Fruit fly (Drosophila melanogaster) whole organism, embryonic: ENCODE measurements around the gene CG18265.

Source experiments
- Atf3 ChIP-seq: fragments of 200-800 bp; sonication (Bioruptor generic); optimal IDR thresholded peaks from 3 replicates; lab custom pipeline; 2016; ENCODE audit warnings: missing biosample characterization, missing genetic modification characterization
- B-H2 ChIP-seq: fragments of 200-800 bp; sonication (Bioruptor generic); optimal IDR thresholded peaks from 2 replicates; lab custom pipeline; 2018; ENCODE audit warnings: missing biosample characterization, mild to moderate bottlenecking, missing genetic modification characterization
- BtbVII ChIP-seq: fragments of 200-800 bp; sonication (Bioruptor generic); optimal IDR thresholded peaks from 3 replicates; lab custom pipeline; 2017; ENCODE audit warnings: missing biosample characterization, mild to moderate bottlenecking, missing genetic modification characterization
- CG10462 ChIP-seq: fragments of 200-800 bp; sonication (Bioruptor generic); optimal IDR thresholded peaks from 2 replicates; lab custom pipeline; 2016; ENCODE audit warnings: missing biosample characterization, missing genetic modification characterization
- CG11247 ChIP-seq: fragments of 200-800 bp; sonication (Bioruptor generic); IDR thresholded peaks from 2 replicates; pipeline ENCODE4 v1.3.6; 2022; ENCODE audit warnings: missing biosample characterization, missing genetic modification characterization
- CG11398 ChIP-seq: fragments of 200-800 bp; sonication (Bioruptor generic); optimal IDR thresholded peaks from 2 replicates; lab custom pipeline; 2016; ENCODE audit warnings: missing biosample characterization, missing genetic modification characterization
- CG11723 ChIP-seq: fragments of 200-800 bp; sonication (Bioruptor generic); optimal IDR thresholded peaks from 2 replicates; lab custom pipeline; 2017; ENCODE audit warnings: missing biosample characterization, mild to moderate bottlenecking, missing genetic modification characterization
- CG12391 ChIP-seq: fragments of 200-800 bp; sonication (Bioruptor generic); optimal IDR thresholded peaks from 3 replicates; lab custom pipeline; 2018; ENCODE audit warnings: missing biosample characterization, mild to moderate bottlenecking, missing genetic modification characterization, moderate library complexity
- CG12744 ChIP-seq: fragments of 200-800 bp; sonication (Bioruptor generic); optimal IDR thresholded peaks from 2 replicates; lab custom pipeline; 2016; ENCODE audit warnings: missing biosample characterization, missing genetic modification characterization
- CG13123 ChIP-seq: fragments of 200-800 bp; sonication (Bioruptor generic); optimal IDR thresholded peaks from 2 replicates; lab custom pipeline; 2016; ENCODE audit warnings: missing biosample characterization, missing genetic modification characterization
- CG14965 ChIP-seq: fragments of 200-800 bp; sonication (Bioruptor generic); optimal IDR thresholded peaks from 2 replicates; lab custom pipeline; 2016; ENCODE audit warnings: missing biosample characterization, missing genetic modification characterization, borderline replicate concordance
- CG15073 ChIP-seq: fragments of 200-800 bp; sonication (Bioruptor generic); optimal IDR thresholded peaks from 2 replicates; lab custom pipeline; 2016; ENCODE audit warnings: missing biosample characterization, missing genetic modification characterization
- CG17802 ChIP-seq: fragments of 200-800 bp; sonication (Bioruptor generic); optimal IDR thresholded peaks from 2 replicates; lab custom pipeline; 2018; ENCODE audit warnings: missing biosample characterization, mild to moderate bottlenecking, missing genetic modification characterization, moderate library complexity
- CG2202 ChIP-seq: fragments of 200-800 bp; sonication (Bioruptor generic); optimal IDR thresholded peaks from 2 replicates; lab custom pipeline; 2018; ENCODE audit warnings: missing biosample characterization, mild to moderate bottlenecking, missing genetic modification characterization
- CG4730 ChIP-seq: fragments of 200-800 bp; sonication (Bioruptor generic); IDR thresholded peaks from 2 replicates; pipeline ENCODE4 v1.3.6; 2022; ENCODE audit warnings: missing biosample characterization, missing genetic modification characterization
- CG4854 ChIP-seq: fragments of 200-800 bp; sonication (Bioruptor generic); optimal IDR thresholded peaks from 2 replicates; lab custom pipeline; 2016; ENCODE audit warnings: missing biosample characterization, missing genetic modification characterization, inconsistent platforms
- CG7839 ChIP-seq: fragments of 200-800 bp; sonication (Bioruptor generic); optimal IDR thresholded peaks from 3 replicates; lab custom pipeline; 2018; ENCODE audit warnings: missing biosample characterization, mild to moderate bottlenecking, missing genetic modification characterization, moderate library complexity
- CG7987 ChIP-seq: fragments of 200-800 bp; sonication (Bioruptor generic); optimal IDR thresholded peaks from 2 replicates; lab custom pipeline; 2018; ENCODE audit warnings: missing biosample characterization, mild to moderate bottlenecking, missing genetic modification characterization, moderate library complexity
- CG8281 ChIP-seq: fragments of 200-800 bp; sonication (Bioruptor generic); optimal IDR thresholded peaks from 2 replicates; lab custom pipeline; 2018; ENCODE audit warnings: missing biosample characterization, mild to moderate bottlenecking, missing genetic modification characterization, moderate library complexity
- CG9437 ChIP-seq: fragments of 200-800 bp; sonication (Bioruptor generic); optimal IDR thresholded peaks from 2 replicates; lab custom pipeline; 2018; ENCODE audit warnings: missing biosample characterization, mild to moderate bottlenecking, missing genetic modification characterization
- D ChIP-seq, 2 experiments: fragments of 200-800 bp in 1 of 2; fragments of >200 bp in 1 of 2; sonication (Bioruptor generic) in 1 of 2; optimal IDR thresholded peaks; 2 replicates in 1 of 2; 3 replicates in 1 of 2; lab custom pipeline; 2017; ENCODE audit warnings: mild to moderate bottlenecking in 1 of 2, missing biosample characterization in 1 of 2, missing genetic modification characterization in 1 of 2, missing genetic modification reagents in 1 of 2
- Doc2 ChIP-seq: fragments of 200-800 bp; sonication (Bioruptor generic); IDR thresholded peaks from 2 replicates; pipeline ENCODE4 v1.3.6; 2022; ENCODE audit warnings: missing biosample characterization, missing genetic modification characterization
- Drgx ChIP-seq: fragments of 200-800 bp; sonication (Bioruptor generic); IDR thresholded peaks from 2 replicates; pipeline ENCODE4 v1.3.6; 2022; ENCODE audit warnings: missing biosample characterization, missing genetic modification characterization
- MBD-R2 ChIP-seq: fragments of 200-800 bp; sonication (Bioruptor generic); IDR thresholded peaks from 2 replicates; pipeline ENCODE4 v1.3.6; 2022; ENCODE audit warnings: missing biosample characterization, missing genetic modification characterization
- NC2β ChIP-seq: fragments of 200-800 bp; sonication (Bioruptor generic); optimal IDR thresholded peaks from 2 replicates; lab custom pipeline; 2016; ENCODE audit warnings: missing biosample characterization, missing genetic modification characterization
- Oaz ChIP-seq: fragments of 200-800 bp; sonication (Bioruptor generic); IDR thresholded peaks from 2 replicates; pipeline ENCODE4 v1.3.6; 2022; ENCODE audit warnings: missing biosample characterization, missing genetic modification characterization
- Optix ChIP-seq: fragments of 200-800 bp; sonication (Bioruptor generic); IDR thresholded peaks from 3 replicates; pipeline ENCODE4 v1.3.6; 2022; ENCODE audit warnings: missing biosample characterization, missing genetic modification characterization
- Poxn ChIP-seq: fragments of 200-800 bp; sonication (Bioruptor generic); IDR thresholded peaks from 2 replicates; pipeline ENCODE4 v1.3.6; 2022; ENCODE audit warnings: missing biosample characterization, missing genetic modification characterization
- Spps ChIP-seq: fragments of 200-800 bp; sonication (Bioruptor generic); optimal IDR thresholded peaks from 2 replicates; lab custom pipeline; 2018; ENCODE audit warnings: missing biosample characterization, mild to moderate bottlenecking, missing genetic modification characterization
- TFAM ChIP-seq: fragments of 200-800 bp; sonication (Bioruptor generic); optimal IDR thresholded peaks from 2 replicates; lab custom pipeline; 2017; ENCODE audit warnings: missing biosample characterization, missing genetic modification characterization, inconsistent platforms
- Xbp1 ChIP-seq: fragments of 200-800 bp; sonication (Bioruptor generic); optimal IDR thresholded peaks from 3 replicates; lab custom pipeline; 2016; ENCODE audit warnings: missing biosample characterization, mild to moderate bottlenecking, missing genetic modification characterization
- chn ChIP-seq: fragments of 200-800 bp; sonication (Bioruptor generic); optimal IDR thresholded peaks from 2 replicates; lab custom pipeline; 2016; ENCODE audit warnings: missing biosample characterization, missing genetic modification characterization
- ci ChIP-seq: fragments of 200-800 bp; sonication (Bioruptor generic); IDR thresholded peaks from 3 replicates; pipeline ENCODE4 v1.3.6; 2022; ENCODE audit warnings: missing biosample characterization, missing genetic modification characterization
- danr ChIP-seq: fragments of 200-800 bp; sonication (Bioruptor generic); IDR thresholded peaks from 2 replicates; pipeline ENCODE4 v1.3.6; 2022; ENCODE audit warnings: missing biosample characterization, missing genetic modification characterization
- fd102C ChIP-seq: fragments of 200-800 bp; sonication (Bioruptor generic); optimal IDR thresholded peaks from 2 replicates; lab custom pipeline; 2018; ENCODE audit warnings: missing biosample characterization, mild to moderate bottlenecking, missing genetic modification characterization, moderate library complexity
- gcm ChIP-seq: fragments of 200-800 bp; sonication (Bioruptor generic); optimal IDR thresholded peaks from 2 replicates; lab custom pipeline; 2019; ENCODE audit warnings: missing biosample characterization, mild to moderate bottlenecking, missing genetic modification characterization, moderate library complexity
- gsb-n ChIP-seq: fragments of 200-800 bp; sonication (Bioruptor generic); optimal IDR thresholded peaks from 3 replicates; lab custom pipeline; 2018; ENCODE audit warnings: missing biosample characterization, mild to moderate bottlenecking, missing genetic modification characterization
- her ChIP-seq: fragments of 200-800 bp; sonication (Bioruptor generic); optimal IDR thresholded peaks from 2 replicates; lab custom pipeline; 2016; ENCODE audit warnings: missing biosample characterization, missing genetic modification characterization
- hkb ChIP-seq, 2 experiments: fragments of 200-800 bp in 1 of 2; fragments of >200 bp in 1 of 2; sonication (Bioruptor generic) in 1 of 2; IDR thresholded peaks in 1 of 2; optimal IDR thresholded peaks in 1 of 2; 2 replicates each; pipeline versions ENCODE4 v1.3.6 to Lab custom; 2017 to 2022; ENCODE audit warnings: missing biosample characterization in 1 of 2, missing genetic modification characterization in 1 of 2
- hth ChIP-seq: fragments of >200 bp; optimal IDR thresholded peaks from 2 replicates; lab custom pipeline; 2017; ENCODE audit warnings: inconsistent platforms
- mld ChIP-seq: fragments of 200-800 bp; sonication (Bioruptor generic); IDR thresholded peaks from 3 replicates; pipeline ENCODE4 v1.3.6; 2022; ENCODE audit warnings: missing biosample characterization, missing genetic modification characterization; ENCODE audit not compliant: partially characterized antibody
- pita ChIP-seq: fragments of 200-800 bp; sonication (Bioruptor generic); optimal IDR thresholded peaks from 2 replicates; lab custom pipeline; 2017; ENCODE audit warnings: missing biosample characterization, mild to moderate bottlenecking, missing genetic modification characterization
- run ChIP-seq: fragments of 200-800 bp; sonication (Bioruptor generic); optimal IDR thresholded peaks from 3 replicates; lab custom pipeline; 2018; ENCODE audit warnings: missing biosample characterization, mild to moderate bottlenecking, missing genetic modification characterization
- stc ChIP-seq: fragments of 200-800 bp; sonication (Bioruptor generic); IDR thresholded peaks from 2 replicates; pipeline ENCODE4 v1.3.6; 2022; ENCODE audit warnings: missing biosample characterization, missing genetic modification characterization
- tna ChIP-seq: fragments of 200-800 bp; sonication (Bioruptor generic); IDR thresholded peaks from 2 replicates; pipeline ENCODE4 v1.3.6; 2022; ENCODE audit warnings: missing biosample characterization, missing genetic modification characterization; ENCODE audit not compliant: partially characterized antibody
- trem ChIP-seq: fragments of 200-800 bp; optimal IDR thresholded peaks from 3 replicates; lab custom pipeline; 2019; ENCODE audit warnings: missing biosample characterization, mild to moderate bottlenecking, missing genetic modification characterization, moderate library complexity
- tx ChIP-seq: fragments of 200-800 bp; sonication (Bioruptor generic); optimal IDR thresholded peaks from 2 replicates; lab custom pipeline; 2016; ENCODE audit warnings: missing biosample characterization, missing genetic modification characterization
- zfh1 ChIP-seq: fragments of 200-800 bp; sonication (Bioruptor generic); IDR thresholded peaks from 3 replicates; pipeline ENCODE4 v1.3.6; 2022; ENCODE audit warnings: missing biosample characterization, missing genetic modification characterization

Gene CG18265

dm6 chr3L:17486794-17487726 is 47.9 kb downstream of the CG18265 start, which contains the start of gene Oatp74D (continued):
- no peak for TF ChIP-seq CG17802 (tag; lab: Kevin White, UChicago)
- peak; percentile 27 for TF ChIP-seq NC2β
- TF ChIP-seq BtbVII (GFP tag; lab: Kevin White, UChicago) = peak; percentile 51
- peak; percentile 50 for TF ChIP-seq Xbp1 (GFP tag; lab: Kevin White, UChicago)
- peak; percentile 25 for TF ChIP-seq gcm (GFP tag; lab: Kevin White, UChicago)
- peak; percentile 53 for TF ChIP-seq gsb-n (tag; lab: Kevin White, UChicago)
- no peak for TF ChIP-seq D (optimal IDR thresholded peaks at IDR 0.05; lab: Kevin White, UChicago)
- TF ChIP-seq D (GFP tag; optimal IDR thresholded peaks at IDR 0.05; lab: Kevin White, UChicago) = peak; percentile 63
- peak; percentile 33; the same call in 1 of the 2 replicates for TF ChIP-seq stc
- TF ChIP-seq Doc2 (GFP tag; lab: Robert Waterston, UW) = no peak
- TF ChIP-seq Drgx (GFP tag; lab: Robert Waterston, UW) = peak; percentile 69
- TF ChIP-seq pita (GFP tag; lab: Kevin White, UChicago) = no peak
- peak; percentile 49 for TF ChIP-seq fd102C (GFP tag; lab: Kevin White, UChicago)
- TF ChIP-seq hth = no peak
- TF ChIP-seq CG13123 (GFP tag; lab: Kevin White, UChicago) = no peak
- no peak for TF ChIP-seq TFAM (GFP tag; lab: Kevin White, UChicago)
- TF ChIP-seq run (tag; lab: Kevin White, UChicago) = no peak
- peak; percentile 54 for TF ChIP-seq CG8281 (tag; lab: Kevin White, UChicago)
- peak; percentile 71 for TF ChIP-seq CG7987 (GFP tag; lab: Kevin White, UChicago)
- TF ChIP-seq Atf3 (GFP tag; lab: Kevin White, UChicago) = no peak
- peak; percentile 48; the same call in 1 of the 3 replicates for TF ChIP-seq mld (GFP tag; lab: Robert Waterston, UW)
- peak; percentile 53 for TF ChIP-seq CG11723
- TF ChIP-seq trem (tag; lab: Kevin White, UChicago) = no peak
- TF ChIP-seq CG9437 = peak; percentile 20
- TF ChIP-seq ci (GFP tag; lab: Robert Waterston, UW) = peak; percentile 59; the same call in 2 of the 3 replicates
- no peak for TF ChIP-seq CG15073
- peak; percentile 36 for TF ChIP-seq CG10462
- TF ChIP-seq CG11247 = no peak
- TF ChIP-seq CG12391 (tag; lab: Kevin White, UChicago) = peak; percentile 2
- no peak for TF ChIP-seq CG12744 (GFP tag; lab: Kevin White, UChicago)
- TF ChIP-seq CG2202 (tag; lab: Kevin White, UChicago) = peak; percentile 67
- TF ChIP-seq hkb (optimal IDR thresholded peaks at IDR 0.05; lab: Kevin White, UChicago) = no peak
- peak; percentile 44 for TF ChIP-seq hkb (GFP tag; IDR thresholded peaks at IDR 0.05; lab: Robert Waterston, UW)
- no peak for TF ChIP-seq tx (GFP tag; lab: Kevin White, UChicago)
- TF ChIP-seq her (GFP tag; lab: Kevin White, UChicago) = peak; percentile 60
- peak; percentile 42; the same call in 1 of the 3 replicates for TF ChIP-seq Optix (GFP tag; lab: Robert Waterston, UW)
- peak; percentile 30; the same call in 2 of the 3 replicates for TF ChIP-seq zfh1
- no peak for TF ChIP-seq CG7839
- no peak for TF ChIP-seq CG14965 (GFP tag; lab: Kevin White, UChicago)
- no peak for TF ChIP-seq danr (GFP tag; lab: Robert Waterston, UW)
- TF ChIP-seq CG4730 (GFP tag; lab: Robert Waterston, UW) = no peak
- TF ChIP-seq chn (GFP tag; lab: Kevin White, UChicago) = peak; percentile 3
- TF ChIP-seq MBD-R2 (GFP tag; lab: Robert Waterston, UW) = peak; percentile 39; the same call in 1 of the 2 replicates
- TF ChIP-seq tna (GFP tag; lab: Robert Waterston, UW) = peak; percentile 37; the same call in 1 of the 2 replicates
- TF ChIP-seq Oaz = no peak
- TF ChIP-seq B-H2 (GFP tag; lab: Kevin White, UChicago) = peak; percentile 64
- peak; percentile 25 for TF ChIP-seq Spps
- TF ChIP-seq Poxn (GFP tag; lab: Robert Waterston, UW) = no peak
- TF ChIP-seq CG11398 (GFP tag; lab: Kevin White, UChicago) = peak; percentile 3
- no peak for TF ChIP-seq CG4854
